Worm (Caenorhabditis elegans) whole organism, L3 larva: ENCODE measurements around the gene ZC373.5.

Experiments used
- ZK546.5 ChIP-seq: sonication (generic microtip); optimal IDR thresholded peaks from 2 replicates; lab custom pipeline; 2017; ENCODE audit warnings: missing biosample characterization, missing genetic modification characterization
- ceh-16 ChIP-seq: sonication (generic microtip); optimal IDR thresholded peaks from 2 replicates; lab custom pipeline; 2017; ENCODE audit warnings: missing biosample characterization, missing genetic modification characterization
- ceh-82 ChIP-seq: fragments of 150-350 bp; optimal IDR thresholded peaks from 2 replicates; lab custom pipeline; 2014; ENCODE audit warnings: missing biosample characterization, missing genetic modification characterization
- ceh-9 ChIP-seq: sonication (generic microtip); optimal IDR thresholded peaks from 2 replicates; lab custom pipeline; 2018; ENCODE audit warnings: missing biosample characterization, missing genetic modification characterization
- daf-12 ChIP-seq: fragments of 150-350 bp; optimal IDR thresholded peaks from 2 replicates; lab custom pipeline; 2014; ENCODE audit warnings: missing biosample characterization, missing genetic modification reagents, missing genetic modification characterization
- egl-27 ChIP-seq: sonication (generic microtip); optimal IDR thresholded peaks from 4 replicates; lab custom pipeline; 2017; ENCODE audit warnings: missing biosample characterization, missing genetic modification reagents, missing genetic modification characterization
- egl-5 ChIP-seq: fragments of 150-350 bp; optimal IDR thresholded peaks from 2 replicates; lab custom pipeline; 2017; ENCODE audit warnings: missing biosample characterization, missing genetic modification reagents, missing genetic modification characterization, inconsistent platforms
- elt-1 ChIP-seq: fragments of 150-350 bp; optimal IDR thresholded peaks from 2 replicates; lab custom pipeline; 2014; ENCODE audit warnings: missing biosample characterization, missing genetic modification characterization
- elt-2 ChIP-seq: sonication (generic microtip); optimal IDR thresholded peaks from 2 replicates; lab custom pipeline; 2016; ENCODE audit warnings: missing genetic modification reagents, mild to moderate bottlenecking, missing genetic modification characterization, missing compliant biosample characterization
- elt-3 ChIP-seq, 3 experiments: fragments of 150-350 bp in 1 of 3; sonication (generic microtip) in 2 of 3; optimal IDR thresholded peaks; 2 replicates in 2 of 3; 4 replicates in 1 of 3; lab custom pipeline; 2014 to 2017; ENCODE audit warnings: missing biosample characterization in 3 of 3, missing genetic modification characterization in 3 of 3
- eor-1 ChIP-seq, 2 experiments: fragments of 150-350 bp; optimal IDR thresholded peaks; 2 replicates each; lab custom pipeline; 2014 to 2018; ENCODE audit warnings: missing biosample characterization in 2 of 2, missing genetic modification characterization in 2 of 2
- fkh-2 ChIP-seq: fragments of 150-350 bp; optimal IDR thresholded peaks from 2 replicates; lab custom pipeline; 2014; ENCODE audit warnings: missing biosample characterization, missing genetic modification reagents, missing genetic modification characterization
- fos-1 ChIP-seq: fragments of 150-350 bp; optimal IDR thresholded peaks from 2 replicates; lab custom pipeline; 2014; ENCODE audit warnings: missing biosample characterization, missing genetic modification characterization
- hmg-11 ChIP-seq: sonication (generic microtip); optimal IDR thresholded peaks from 2 replicates; lab custom pipeline; 2016; ENCODE audit warnings: missing genetic modification characterization, missing compliant biosample characterization
- lin-15B ChIP-seq: fragments of 150-350 bp; optimal IDR thresholded peaks from 2 replicates; lab custom pipeline; 2014; ENCODE audit warnings: missing biosample characterization, missing genetic modification characterization
- lsy-12 ChIP-seq: sonication (generic microtip); optimal IDR thresholded peaks from 2 replicates; lab custom pipeline; 2016; ENCODE audit warnings: mild to moderate bottlenecking, missing genetic modification characterization, missing compliant biosample characterization
- mdl-1 ChIP-seq: fragments of 150-350 bp; optimal IDR thresholded peaks from 2 replicates; lab custom pipeline; 2014; ENCODE audit warnings: missing biosample characterization, missing genetic modification characterization
- nfya-1 ChIP-seq: sonication (generic microtip); optimal IDR thresholded peaks from 2 replicates; lab custom pipeline; 2017; ENCODE audit warnings: missing genetic modification characterization, mild to moderate bottlenecking, missing compliant biosample characterization, antibody characterized with exemption, moderate library complexity; ENCODE audit not compliant: insufficient read depth
- nhr-11 ChIP-seq: fragments of 150-350 bp; optimal IDR thresholded peaks from 2 replicates; lab custom pipeline; 2014; ENCODE audit warnings: missing biosample characterization, missing genetic modification characterization
- nhr-23 ChIP-seq: fragments of 150-350 bp; optimal IDR thresholded peaks from 2 replicates; lab custom pipeline; 2014; ENCODE audit warnings: missing biosample characterization, missing genetic modification reagents, missing genetic modification characterization
- nhr-237 ChIP-seq: fragments of 150-350 bp; optimal IDR thresholded peaks from 2 replicates; lab custom pipeline; 2014; ENCODE audit warnings: missing biosample characterization, missing genetic modification characterization
- nhr-25 ChIP-seq: sonication (generic microtip); optimal IDR thresholded peaks from 2 replicates; lab custom pipeline; 2017; ENCODE audit warnings: missing biosample characterization, missing genetic modification characterization
- nhr-43 ChIP-seq: sonication (generic microtip); optimal IDR thresholded peaks from 2 replicates; lab custom pipeline; 2016; ENCODE audit warnings: mild to moderate bottlenecking, missing genetic modification characterization, missing compliant biosample characterization; ENCODE audit not compliant: poor library complexity, severe bottlenecking
- nhr-67 ChIP-seq: fragments of 150-350 bp; optimal IDR thresholded peaks from 2 replicates; lab custom pipeline; 2014; ENCODE audit warnings: missing biosample characterization, missing genetic modification characterization
- nhr-76 ChIP-seq: fragments of 150-350 bp; sonication (generic microtip); optimal IDR thresholded peaks from 5 replicates; lab custom pipeline; 2014; ENCODE audit warnings: missing biosample characterization, missing genetic modification characterization
- pha-4 ChIP-seq: fragments of 150-350 bp; optimal IDR thresholded peaks from 2 replicates; lab custom pipeline; 2014; ENCODE audit warnings: missing biosample characterization, missing genetic modification reagents, missing genetic modification characterization
- pqm-1 ChIP-seq: fragments of 150-350 bp; optimal IDR thresholded peaks from 2 replicates; lab custom pipeline; 2017; ENCODE audit warnings: missing biosample characterization, missing genetic modification characterization, inconsistent platforms
- sea-2 ChIP-seq: fragments of 150-350 bp; sonication (generic microtip); optimal IDR thresholded peaks from 4 replicates; lab custom pipeline; 2014; ENCODE audit warnings: missing biosample characterization, missing genetic modification reagents, missing genetic modification characterization
- skn-1 ChIP-seq: fragments of 150-350 bp; optimal IDR thresholded peaks from 2 replicates; lab custom pipeline; 2014; ENCODE audit warnings: missing biosample characterization, missing genetic modification characterization
- snpc-4 ChIP-seq: fragments of 150-350 bp; optimal IDR thresholded peaks from 2 replicates; lab custom pipeline; 2014; ENCODE audit warnings: missing biosample characterization, missing genetic modification characterization
- unc-39 ChIP-seq: sonication (generic microtip); optimal IDR thresholded peaks from 4 replicates; lab custom pipeline; 2017; ENCODE audit warnings: missing biosample characterization, missing genetic modification characterization
- zag-1 ChIP-seq: fragments of 150-350 bp; optimal IDR thresholded peaks from 2 replicates; lab custom pipeline; 2014; ENCODE audit warnings: missing biosample characterization, missing genetic modification characterization

Gene ZC373.5

DNA sequence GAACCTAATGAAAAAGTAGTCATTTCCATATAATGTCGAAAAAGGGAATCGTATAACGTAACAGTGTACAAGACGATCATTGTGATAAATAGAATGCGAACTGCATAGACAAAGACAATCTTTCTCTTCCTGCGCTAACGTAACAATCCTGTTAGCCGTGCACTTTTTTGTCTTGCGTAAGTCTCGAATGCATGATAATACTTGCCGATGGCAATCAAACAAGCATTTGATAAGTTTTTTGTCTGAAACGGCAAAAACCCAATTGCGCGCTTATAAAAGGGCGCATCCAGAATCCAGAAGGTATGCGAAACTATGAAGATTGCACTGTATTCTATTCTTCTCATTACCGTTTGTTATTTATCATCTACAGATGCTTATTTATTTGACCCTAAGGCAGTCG lies 797 bp upstream of the ZC373.5 start, which contains the start of gene dao-4:
Gene dao-4, plus strand, starts transcription at position 301 of the 400 bp plus-strand sequence.
- TF ChIP-seq nhr-237 (tag; lab: Kevin White, UChicago), result no peak
- no peak for TF ChIP-seq sea-2 (GFP tag; lab: Kevin White, UChicago)
- no peak for TF ChIP-seq zag-1 (tag; lab: Kevin White, UChicago)
- no peak for TF ChIP-seq egl-27 (tag; lab: Kevin White, UChicago)
- TF ChIP-seq elt-2 (tag; lab: Kevin White, UChicago), result no peak
- TF ChIP-seq elt-1 (tag; lab: Kevin White, UChicago), result no peak
- no peak for TF ChIP-seq nhr-23 (tag; lab: Kevin White, UChicago)
- no peak for TF ChIP-seq fos-1 (tag; lab: Kevin White, UChicago)
- TF ChIP-seq nhr-11 (tag; lab: Kevin White, UChicago), result no peak
- no peak for TF ChIP-seq ceh-9 (tag; lab: Kevin White, UChicago)
- TF ChIP-seq mdl-1 (tag; lab: Kevin White, UChicago), result no peak
- TF ChIP-seq lin-15B, result no peak
- TF ChIP-seq elt-3 (tag; optimal IDR thresholded peaks at IDR 0.05; lab: Kevin White, UChicago), result no peak
- no peak for TF ChIP-seq ZK546.5
- TF ChIP-seq fkh-2 (tag; lab: Kevin White, UChicago), result no peak
- TF ChIP-seq ceh-82, result no peak
- TF ChIP-seq egl-5 (tag; lab: Kevin White, UChicago), result no peak
- no peak for TF ChIP-seq lsy-12 (tag; lab: Kevin White, UChicago)
- no peak for TF ChIP-seq eor-1 (tag; optimal IDR thresholded peaks at IDR 0.05; lab: Kevin White, UChicago)

DNA sequence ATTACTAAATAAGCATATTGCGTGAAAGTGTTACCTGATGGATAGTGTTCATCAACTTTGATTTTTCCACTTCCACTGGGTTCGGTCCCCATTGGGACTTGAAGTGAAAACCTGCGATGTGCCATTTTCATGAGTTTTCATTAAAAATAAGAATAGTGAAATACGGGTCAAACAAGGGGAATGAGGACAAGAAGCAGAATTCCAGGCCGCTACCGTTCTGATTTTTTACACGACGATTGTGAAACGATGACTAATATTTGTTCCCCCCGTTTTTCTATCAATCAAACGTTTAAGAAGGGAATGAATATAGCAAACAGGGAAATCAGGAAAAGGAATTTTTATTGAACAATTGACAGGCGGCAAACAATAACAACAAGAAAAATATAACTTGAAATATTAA lies 4.5 kb downstream of the ZC373.5 start, which contains the start of gene mlck-1:
Gene mlck-1, minus strand, starts transcription at position 101 of the 400 bp plus-strand sequence.
- TF ChIP-seq nhr-11 (tag; lab: Kevin White, UChicago), result no peak
- TF ChIP-seq fos-1 (tag; lab: Kevin White, UChicago), result no peak
- TF ChIP-seq nhr-25, result no peak
- TF ChIP-seq hmg-11 (tag; lab: Kevin White, UChicago), result no peak
- TF ChIP-seq lsy-12 (tag; lab: Kevin White, UChicago), result no peak
- TF ChIP-seq pha-4 (tag; lab: Kevin White, UChicago), result no peak

DNA sequence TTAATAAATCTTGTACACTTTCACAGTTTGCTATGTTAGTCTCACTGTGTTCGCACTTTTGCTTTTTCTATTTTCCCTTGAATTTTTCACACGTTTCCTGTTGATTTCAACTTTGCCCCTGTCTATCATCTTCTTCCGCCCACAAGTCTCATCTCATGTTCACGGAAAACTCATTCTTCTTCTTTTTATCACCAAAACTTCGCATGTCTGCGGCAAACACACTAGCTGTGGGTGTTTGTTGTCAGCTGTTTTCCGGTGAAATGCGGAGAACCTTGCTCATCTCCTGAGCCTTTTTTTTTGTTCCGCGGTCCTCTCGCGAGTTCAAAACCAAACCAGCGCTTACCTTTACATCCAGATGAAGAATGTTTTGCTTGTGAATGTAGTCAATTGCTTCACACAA lies 5.7 kb downstream of the ZC373.5 start:
- TF ChIP-seq pqm-1 (tag; lab: Kevin White, UChicago) (no peak), nfya-1 (tag; lab: Kevin White, UChicago) (peak; percentile 1), egl-5 (tag; lab: Kevin White, UChicago) (peak; percentile 49)

DNA sequence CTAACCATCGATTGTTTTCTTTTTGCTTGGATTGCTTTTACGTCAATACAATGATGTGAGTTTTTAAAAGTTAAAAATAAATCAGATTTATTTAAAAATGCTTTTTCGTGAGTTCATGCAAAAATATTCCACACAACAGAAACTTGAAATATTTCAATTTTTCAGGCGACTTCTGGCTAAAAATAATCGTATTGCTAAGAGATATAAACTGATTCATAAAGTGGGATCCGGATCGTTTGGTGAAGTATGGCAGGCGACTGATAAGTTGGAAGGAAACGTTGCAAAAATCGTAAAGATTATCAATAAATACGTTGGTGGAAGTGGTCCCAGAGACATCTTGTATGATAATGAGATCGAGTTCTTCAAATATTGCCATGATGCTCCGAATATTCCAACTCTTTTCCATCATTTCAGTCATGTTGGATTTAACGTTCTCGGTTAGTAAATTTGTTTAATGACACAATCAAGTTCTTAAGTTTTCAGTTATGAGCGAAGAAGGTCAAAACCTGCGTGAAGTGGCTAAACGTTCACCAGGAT lies 13.6 kb downstream of the ZC373.5 start, which contains the start of gene ZC373.3:
Gene ZC373.3, plus strand, starts transcription at position 51 of the 537 bp plus-strand sequence.
- TF ChIP-seq snpc-4 (tag; lab: Kevin White, UChicago) (no peak), elt-1 (tag; lab: Kevin White, UChicago) (no peak), daf-12 (tag; lab: Kevin White, UChicago) (no peak), skn-1 (tag; lab: Kevin White, UChicago) (no peak), ceh-9 (tag; lab: Kevin White, UChicago) (no peak), egl-5 (tag; lab: Kevin White, UChicago) (no peak), nhr-67 (tag; lab: Kevin White, UChicago) (no peak), eor-1 (tag; optimal IDR thresholded peaks at IDR 0.05; lab: Kevin White, UChicago) (no peak), nhr-25 (no peak), mdl-1 (tag; lab: Kevin White, UChicago) (no peak), ceh-16 (tag; lab: Kevin White, UChicago) (no peak), nhr-76 (tag; lab: Kevin White, UChicago) (no peak), unc-39 (tag; lab: Kevin White, UChicago) (no peak), nhr-237 (tag; lab: Kevin White, UChicago) (no peak), nhr-43 (tag; lab: Kevin White, UChicago) (no peak)
- TF ChIP-seq, all 47 proteins: peak for 0

DNA sequence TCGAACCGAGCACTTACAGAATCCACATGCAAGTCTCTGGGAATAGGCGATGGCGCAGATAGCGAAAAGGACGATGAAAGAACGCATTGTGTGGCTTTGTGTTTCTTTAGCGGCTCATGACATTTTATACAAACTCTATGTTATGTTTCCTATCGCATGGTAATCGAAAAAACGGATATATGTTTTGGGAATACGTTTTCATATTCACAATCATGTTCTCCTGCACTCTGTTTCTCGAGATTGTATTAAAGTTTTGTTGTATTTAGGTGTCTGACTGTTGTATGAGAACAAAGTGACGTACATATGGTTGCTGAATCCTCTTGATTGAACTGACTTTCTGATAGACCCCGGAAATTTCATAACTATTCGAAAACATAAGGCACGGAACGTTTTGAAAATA lies 15.9 kb downstream of the ZC373.5 start, which contains the start of gene ZC373.2:
Gene ZC373.2, minus strand, starts transcription at position 101 of the 400 bp plus-strand sequence.
- TF ChIP-seq nhr-43 (tag; lab: Kevin White, UChicago) (no peak), nhr-23 (tag; lab: Kevin White, UChicago) (no peak), nhr-76 (tag; lab: Kevin White, UChicago) (no peak)
